Worm (Caenorhabditis elegans): Measurements from ENCODE around the gene Y45F10D.2.

Gene Y45F10D.2

ce11 chrIV:13782319-13782718 is 7.8 kb upstream of the Y45F10D.2 start:
- TF ChIP-seq ceh-9 (tag; optimal IDR thresholded peaks at IDR 0.05) (no peak), nhr-23 (tag; optimal IDR thresholded peaks at IDR 0.05) (no peak), pqm-1 (tag; optimal IDR thresholded peaks at IDR 0.05) (no peak), nhr-11 (tag; optimal IDR thresholded peaks at IDR 0.05) (no peak), skn-1 (tag; optimal IDR thresholded peaks at IDR 0.05) (no peak), pha-4 (tag; optimal IDR thresholded peaks at IDR 0.05) (no peak), mdl-1 (tag; optimal IDR thresholded peaks at IDR 0.05) (no peak)

ce11 chrIV:13778710-13779109 is 4.2 kb upstream of the Y45F10D.2 start, which contains the start of gene gly-10:
Gene gly-10 (plus strand): TSS chrIV:13779096.
- TF ChIP-seq pha-4 (tag; optimal IDR thresholded peaks at IDR 0.05), result no peak
- no peak for TF ChIP-seq jun-1 (tag; optimal IDR thresholded peaks at IDR 0.05)
- no peak for TF ChIP-seq nhr-237 (tag; optimal IDR thresholded peaks at IDR 0.05)
- no peak for TF ChIP-seq nhr-28 (tag; optimal IDR thresholded peaks at IDR 0.05)
- TF ChIP-seq egl-27 (tag; optimal IDR thresholded peaks at IDR 0.05), result no peak
- TF ChIP-seq ama-1 (optimal IDR thresholded peaks at IDR 0.05), result no peak
- TF ChIP-seq zag-1 (tag; optimal IDR thresholded peaks at IDR 0.05), result no peak
- no peak for TF ChIP-seq daf-12 (tag; optimal IDR thresholded peaks at IDR 0.05)
- TF ChIP-seq hmg-11 (tag; optimal IDR thresholded peaks at IDR 0.05), result no peak
- TF ChIP-seq lin-15B (tag; optimal IDR thresholded peaks at IDR 0.05), result no peak
- TF ChIP-seq eor-1 (tag; optimal IDR thresholded peaks at IDR 0.05), result no peak
- TF ChIP-seq mdl-1 (tag; optimal IDR thresholded peaks at IDR 0.05), result no peak
- TF ChIP-seq nhr-43 (tag; optimal IDR thresholded peaks at IDR 0.05; ENCODE audit: poor library complexity, severe bottlenecking), result no peak
- no peak for TF ChIP-seq nhr-76 (tag; optimal IDR thresholded peaks at IDR 0.05)
- no peak for TF ChIP-seq pqm-1 (tag; optimal IDR thresholded peaks at IDR 0.05)
- no peak for TF ChIP-seq nhr-12 (tag; optimal IDR thresholded peaks at IDR 0.05)

ce11 chrIV:13777480-13777879 is 3.0 kb upstream of the Y45F10D.2 start, which contains the start of gene rpl-18:
Gene rpl-18 (plus strand): TSS chrIV:13777865.
- TF ChIP-seq lsy-12 (tag; optimal IDR thresholded peaks at IDR 0.05) (no peak), fos-1 (tag; optimal IDR thresholded peaks at IDR 0.05) (no peak), egl-5 (tag; optimal IDR thresholded peaks at IDR 0.05) (peak; percentile 65), nhr-43 (tag; optimal IDR thresholded peaks at IDR 0.05; ENCODE audit: poor library complexity, severe bottlenecking) (no peak), aly-2 (tag; optimal IDR thresholded peaks at IDR 0.05) (no peak), elt-1 (tag; optimal IDR thresholded peaks at IDR 0.05) (no peak), egl-27 (tag; optimal IDR thresholded peaks at IDR 0.05) (no peak), snpc-4 (tag; optimal IDR thresholded peaks at IDR 0.05) (peak; percentile 78), ceh-16 (tag; optimal IDR thresholded peaks at IDR 0.05) (no peak), tbx-2 (tag; optimal IDR thresholded peaks at IDR 0.05) (no peak), ceh-28 (tag; optimal IDR thresholded peaks at IDR 0.05) (peak; percentile 6), nhr-67 (tag; optimal IDR thresholded peaks at IDR 0.05) (no peak), pha-4 (tag; optimal IDR thresholded peaks at IDR 0.05) (peak; percentile 95), elt-3 (tag; optimal IDR thresholded peaks at IDR 0.05) (no peak), mml-1 (tag; optimal IDR thresholded peaks at IDR 0.05) (no peak), sea-2 (GFP tag; optimal IDR thresholded peaks at IDR 0.05) (no peak), ceh-82 (tag; optimal IDR thresholded peaks at IDR 0.05) (no peak), elt-2 (tag; optimal IDR thresholded peaks at IDR 0.05) (peak; percentile 37), nfya-1 (tag; optimal IDR thresholded peaks at IDR 0.05; ENCODE audit: insufficient read depth) (peak; percentile 89), nhr-77 (tag; optimal IDR thresholded peaks at IDR 0.05) (no peak), ZK546.5 (tag; optimal IDR thresholded peaks at IDR 0.05) (no peak), nhr-11 (tag; optimal IDR thresholded peaks at IDR 0.05) (no peak), mdl-1 (tag; optimal IDR thresholded peaks at IDR 0.05) (no peak), ztf-4 (tag; optimal IDR thresholded peaks at IDR 0.05) (no peak), pqm-1 (tag; optimal IDR thresholded peaks at IDR 0.05) (peak; percentile 27), lin-15B (tag; optimal IDR thresholded peaks at IDR 0.05) (peak; percentile 99), ceh-9 (tag; optimal IDR thresholded peaks at IDR 0.05) (no peak), ama-1 (optimal IDR thresholded peaks at IDR 0.05) (no peak), nhr-23 (tag; optimal IDR thresholded peaks at IDR 0.05) (peak; percentile 80), skn-1 (tag; optimal IDR thresholded peaks at IDR 0.05) (no peak), fkh-2 (tag; optimal IDR thresholded peaks at IDR 0.05) (no peak), nhr-237 (tag; optimal IDR thresholded peaks at IDR 0.05) (no peak), nhr-28 (tag; optimal IDR thresholded peaks at IDR 0.05) (no peak), R02D3.7 (tag; optimal IDR thresholded peaks at IDR 0.05) (peak; percentile 27), unc-39 (tag; optimal IDR thresholded peaks at IDR 0.05) (no peak), daf-12 (tag; optimal IDR thresholded peaks at IDR 0.05) (no peak), hmg-11 (tag; optimal IDR thresholded peaks at IDR 0.05) (peak; percentile 48), ztf-11 (tag; optimal IDR thresholded peaks at IDR 0.05) (no peak), nhr-25 (tag; optimal IDR thresholded peaks at IDR 0.05) (peak; percentile 73), lin-39 (tag; optimal IDR thresholded peaks at IDR 0.05) (peak; percentile 85)

Data from whole organism, L3 larva.